Worm (Caenorhabditis elegans) whole organism, late embryonic: ENCODE results near the gene T21C9.6.

ENCODE experiments used
- K09A11.1 ChIP-seq: sonication (generic microtip); optimal IDR thresholded peaks from 2 replicates; lab custom pipeline; 2017; ENCODE audit warnings: antibody characterized with exemption, mild to moderate bottlenecking, missing genetic modification characterization, missing compliant biosample characterization; ENCODE audit not compliant: insufficient read depth
- T23F11.4 ChIP-seq: fragments of 200-800 bp; sonication (Bioruptor generic); optimal IDR thresholded peaks from 2 replicates; lab custom pipeline; 2018; ENCODE audit warnings: mild to moderate bottlenecking, missing genetic modification characterization, missing compliant biosample characterization
- ahr-1 ChIP-seq: sonication (generic microtip); optimal IDR thresholded peaks from 2 replicates; lab custom pipeline; 2016; ENCODE audit warnings: missing genetic modification characterization, missing compliant biosample characterization
- ama-1 ChIP-seq: fragments of 150-350 bp; optimal IDR thresholded peaks from 2 replicates; lab custom pipeline; 2014
- dve-1 ChIP-seq: sonication (generic microtip); optimal IDR thresholded peaks from 2 replicates; lab custom pipeline; 2017; ENCODE audit warnings: antibody characterized with exemption, mild to moderate bottlenecking, missing genetic modification characterization, missing compliant biosample characterization
- nfya-1 ChIP-seq: sonication (generic microtip); optimal IDR thresholded peaks from 2 replicates; lab custom pipeline; 2017; ENCODE audit warnings: missing genetic modification characterization, mild to moderate bottlenecking, missing compliant biosample characterization, antibody characterized with exemption, moderate library complexity
- nhr-232 ChIP-seq: sonication (generic microtip); optimal IDR thresholded peaks from 2 replicates; lab custom pipeline; 2016; ENCODE audit warnings: missing genetic modification characterization, missing compliant biosample characterization
- pha-4 ChIP-seq: fragments of 150-350 bp; optimal IDR thresholded peaks from 2 replicates; lab custom pipeline; 2018; ENCODE audit warnings: missing biosample characterization, missing genetic modification reagents, missing genetic modification characterization
- rnt-1 ChIP-seq: sonication (generic microtip); optimal IDR thresholded peaks from 2 replicates; lab custom pipeline; 2016; ENCODE audit warnings: missing genetic modification characterization, missing compliant biosample characterization
- ttx-3 ChIP-seq: sonication (generic microtip); optimal IDR thresholded peaks from 2 replicates; lab custom pipeline; 2016; ENCODE audit warnings: missing genetic modification reagents, missing genetic modification characterization, missing compliant biosample characterization
- unc-42 ChIP-seq: sonication (generic microtip); optimal IDR thresholded peaks from 2 replicates; lab custom pipeline; 2016; ENCODE audit warnings: missing genotype, missing genetic modification characterization, missing compliant biosample characterization

DNA sequence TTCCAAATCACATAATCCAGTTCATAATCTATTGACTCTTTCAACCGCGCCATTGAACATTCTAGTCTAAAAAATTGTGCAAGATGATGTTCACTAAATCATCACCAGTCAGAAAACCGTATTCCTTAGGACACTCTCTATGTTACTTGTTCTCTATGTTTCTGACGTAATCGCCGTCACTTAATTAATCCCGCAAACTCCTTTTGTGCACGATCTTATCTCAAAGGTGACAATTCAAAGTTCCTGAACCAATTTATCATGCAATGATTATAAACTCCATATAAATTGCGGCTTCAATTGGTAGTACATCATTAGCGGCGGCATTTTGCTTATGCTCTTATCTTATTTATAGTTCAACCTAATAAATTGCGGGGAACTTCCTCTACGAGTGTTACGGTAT is 18.9 kb upstream of the T21C9.6 start:
- TF ChIP-seq dve-1 (tag; lab: Kevin White, UChicago) (no peak), ttx-3 (tag; lab: Kevin White, UChicago) (no peak), K09A11.1 (tag; lab: Kevin White, UChicago) (no peak), ahr-1 (tag; lab: Kevin White, UChicago) (no peak), unc-42 (tag; lab: Kevin White, UChicago) (no peak), pha-4 (tag; lab: Kevin White, UChicago) (no peak), ama-1 (lab: Kevin White, UChicago) (no peak), rnt-1 (no peak), nfya-1 (no peak), nhr-232 (no peak), T23F11.4 (no peak)
